Worm (Caenorhabditis elegans) whole organism, midembryonic: ENCODE measurements around the gene T28D6.3.

Experiments used
- T22C8.4 ChIP-seq: fragments of 200-800 bp; sonication (Bioruptor generic); IDR thresholded peaks from 2 replicates; pipeline ENCODE4 v1.3.6; 2022; ENCODE audit warnings: missing genetic modification characterization, missing compliant biosample characterization
- cog-1 ChIP-seq: sonication (generic microtip); optimal IDR thresholded peaks from 2 replicates; lab custom pipeline; 2016; ENCODE audit warnings: missing genetic modification characterization, missing compliant biosample characterization
- ref-1 ChIP-seq: fragments of 200-800 bp; sonication (Bioruptor generic); conservative IDR thresholded peaks from 2 replicates; pipeline ENCODE4 v1.3.6; 2022; ENCODE audit warnings: missing genetic modification reagents, missing genetic modification characterization, missing compliant biosample characterization
- ztf-23 ChIP-seq: fragments of 200-800 bp; sonication (Bioruptor generic); IDR thresholded peaks from 2 replicates; pipeline ENCODE4 v1.3.6; 2022; ENCODE audit warnings: missing genetic modification reagents, missing genetic modification characterization, missing compliant biosample characterization

ce11 chrIII:11341466-11341865, 25.1 kb upstream of the T28D6.3 start:
- no peak for TF ChIP-seq ref-1
- TF ChIP-seq T22C8.4: no peak
- TF ChIP-seq ztf-23 (GFP tag; lab: Robert Waterston, UW): no peak
- TF ChIP-seq cog-1 (tag; lab: Kevin White, UChicago): no peak
